Fruit fly (Drosophila melanogaster) S2 (cell line): ENCODE results near the gene Tpl94D.

Experiments
- CG8478 ChIP-seq: fragments of >200 bp; optimal IDR thresholded peaks from 2 replicates; lab custom pipeline; 2018
- CTCF ChIP-seq, 2 experiments: fragments of >200 bp; optimal IDR thresholded peaks; 2 replicates each; lab custom pipeline; 2018

dm6 chr3R:23004161-23004560 lies 38.1 kb downstream of the Tpl94D start:
- TF ChIP-seq CG8478 (lab: Kevin White, UChicago) (no peak), CTCF (optimal IDR thresholded peaks at IDR 0.05; lab: Kevin White, UChicago) (no peak)
